Worm (Caenorhabditis elegans) whole organism, L4 larva: ENCODE data around the gene scav-2.
A peak's percentile ranks its signal among the peaks of the same experiment; 100 is the strongest.

Experiments
- Y48G9A.11 ChIP-seq: fragments of 200-800 bp; sonication (Bioruptor generic); IDR thresholded peaks from 2 replicates; pipeline ENCODE4 v1.3.6; 2022; ENCODE audit warnings: missing genetic modification reagents, missing genetic modification characterization, missing compliant biosample characterization
- Y75B8A.6 ChIP-seq: fragments of 200-800 bp; sonication (Bioruptor generic); IDR thresholded peaks from 2 replicates; pipeline ENCODE4 v1.3.6; 2022; ENCODE audit warnings: missing genetic modification reagents, missing genetic modification characterization, missing compliant biosample characterization
- ama-1 ChIP-seq: fragments of 150-350 bp; optimal IDR thresholded peaks from 2 replicates; lab custom pipeline; 2014; ENCODE audit warnings: inconsistent platforms, mixed read lengths
- ceh-32 ChIP-seq: sonication (generic microtip); optimal IDR thresholded peaks from 2 replicates; lab custom pipeline; 2016; ENCODE audit warnings: mild to moderate bottlenecking, missing genetic modification characterization, missing compliant biosample characterization; ENCODE audit not compliant: poor library complexity
- daf-16 ChIP-seq, 3 experiments: sonication (generic microtip); optimal IDR thresholded peaks; 2 replicates each; lab custom pipeline; 2016 to 2017; ENCODE audit warnings: missing genetic modification characterization in 3 of 3, missing genetic modification reagents in 3 of 3, mild to moderate bottlenecking in 2 of 3, missing compliant biosample characterization in 2 of 3, missing biosample characterization in 1 of 3, moderate library complexity in 1 of 3
- lin-39 ChIP-seq: fragments of 150-350 bp; optimal IDR thresholded peaks from 2 replicates; lab custom pipeline; 2014; ENCODE audit warnings: missing biosample characterization, missing genetic modification reagents, missing genetic modification characterization
- mdl-1 ChIP-seq, 2 experiments: fragments of 150-350 bp in 1 of 2; sonication (generic microtip) in 1 of 2; optimal IDR thresholded peaks; 2 replicates each; lab custom pipeline; 2014 to 2017; ENCODE audit warnings: missing biosample characterization in 2 of 2, missing genetic modification characterization in 2 of 2
- nhr-76 ChIP-seq: fragments of 150-350 bp; optimal IDR thresholded peaks from 2 replicates; lab custom pipeline; 2014; ENCODE audit warnings: missing biosample characterization, missing genetic modification characterization
- nhr-77 ChIP-seq: fragments of 150-350 bp; optimal IDR thresholded peaks from 2 replicates; lab custom pipeline; 2014; ENCODE audit warnings: missing biosample characterization, missing genetic modification characterization
- php-3 ChIP-seq: fragments of 200-800 bp; sonication (Bioruptor generic); IDR thresholded peaks from 2 replicates; pipeline ENCODE4 v1.3.6; 2022; ENCODE audit warnings: missing genetic modification reagents, missing genetic modification characterization, missing compliant biosample characterization
- spr-1 ChIP-seq: sonication (generic microtip); optimal IDR thresholded peaks from 2 replicates; lab custom pipeline; 2016; ENCODE audit warnings: mild to moderate bottlenecking, missing genetic modification characterization, missing compliant biosample characterization
- unc-39 ChIP-seq: sonication (generic microtip); optimal IDR thresholded peaks from 2 replicates; lab custom pipeline; 2017; ENCODE audit warnings: missing biosample characterization, missing genetic modification characterization
- unc-62 ChIP-seq, 3 experiments: fragments of 150-350 bp in 1 of 3; sonication (generic microtip); optimal IDR thresholded peaks in 2 of 3; peaks in 1 of 3; 1 replicate in 1 of 3; 2 replicates in 2 of 3; lab custom pipeline; 2014 to 2017; ENCODE audit warnings: missing biosample characterization in 3 of 3, missing genetic modification characterization in 3 of 3, missing genetic modification reagents in 3 of 3, missing genotype in 1 of 3
- ztf-7 ChIP-seq: fragments of 150-350 bp; optimal IDR thresholded peaks from 2 replicates; lab custom pipeline; 2014; ENCODE audit warnings: missing biosample characterization, missing genetic modification characterization

DNA sequence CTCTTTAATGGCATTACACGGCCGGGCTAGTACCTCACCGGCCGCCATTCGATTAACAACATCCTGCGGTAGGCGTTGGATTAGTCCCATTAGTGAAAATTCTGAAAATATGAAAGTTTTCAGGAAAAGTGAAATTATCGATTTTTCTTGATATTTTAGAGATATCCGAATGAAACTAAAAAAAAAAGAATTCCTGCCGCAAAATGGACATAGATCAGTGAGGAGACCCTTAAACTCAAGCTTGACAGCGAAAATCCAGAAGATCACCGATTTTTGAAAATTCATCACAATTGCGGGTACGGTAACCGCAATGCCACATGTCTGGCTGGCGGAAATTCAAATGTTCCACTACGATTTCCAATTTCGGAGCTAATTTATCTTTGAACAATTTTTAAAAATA is 40.7 kb downstream of the scav-2 start, which contains the start of gene mlh-1:
- TF ChIP-seq nhr-77 (tag; lab: Kevin White, UChicago) (no peak), spr-1 (no peak), ztf-7 (tag; lab: Kevin White, UChicago) (no peak), Y75B8A.6 (GFP tag; lab: Robert Waterston, UW) (no peak), ama-1 (lab: Kevin White, UChicago) (no peak), lin-39 (tag; lab: Kevin White, UChicago) (no peak), Y48G9A.11 (GFP tag; lab: Robert Waterston, UW) (0 out of 2 replicates have a peak, but pooled peaks have one; percentile 45), unc-62 (GFP tag; optimal IDR thresholded peaks at IDR 0.05 in 1 of 2; lab: Kevin White, UChicago) (no peak), unc-62 (tag; optimal IDR thresholded peaks at IDR 0.05; lab: Kevin White, UChicago) (no peak), php-3 (no peak), unc-39 (tag; lab: Kevin White, UChicago) (no peak), nhr-76 (no peak), ceh-32 (tag; lab: Kevin White, UChicago) (no peak), mdl-1 (tag; optimal IDR thresholded peaks at IDR 0.05; lab: Kevin White, UChicago) (no peak), daf-16 (GFP tag; optimal IDR thresholded peaks at IDR 0.05; lab: Kevin White, UChicago) (no peak), daf-16 (tag; optimal IDR thresholded peaks at IDR 0.05; lab: Kevin White, UChicago) (no peak)
